Worm (Caenorhabditis elegans) whole organism, late embryonic: Measurements from ENCODE around the gene F44G4.6.

Experiments
- gmeb-2 ChIP-seq: sonication (generic microtip); optimal IDR thresholded peaks from 2 replicates; lab custom pipeline; 2016; ENCODE audit warnings: missing genetic modification characterization, inconsistent platforms, missing compliant biosample characterization
- pat-9 ChIP-seq: fragments of 200-800 bp; sonication (Bioruptor generic); optimal IDR thresholded peaks from 2 replicates; lab custom pipeline; 2018; ENCODE audit warnings: mild to moderate bottlenecking, missing genetic modification characterization, moderate library complexity, missing compliant biosample characterization
- sox-2 ChIP-seq: fragments of 200-800 bp; sonication (Bioruptor generic); IDR thresholded peaks from 2 replicates; pipeline ENCODE4 v1.3.6; 2022; ENCODE audit warnings: missing genetic modification reagents, missing genetic modification characterization, missing compliant biosample characterization
- syd-9 ChIP-seq: sonication (generic microtip); optimal IDR thresholded peaks from 2 replicates; lab custom pipeline; 2016; ENCODE audit warnings: mild to moderate bottlenecking, missing genetic modification characterization, moderate library complexity, missing compliant biosample characterization
- tbx-2 ChIP-seq: sonication (generic microtip); optimal IDR thresholded peaks from 2 replicates; lab custom pipeline; 2016; ENCODE audit warnings: missing genetic modification characterization, missing compliant biosample characterization

DNA sequence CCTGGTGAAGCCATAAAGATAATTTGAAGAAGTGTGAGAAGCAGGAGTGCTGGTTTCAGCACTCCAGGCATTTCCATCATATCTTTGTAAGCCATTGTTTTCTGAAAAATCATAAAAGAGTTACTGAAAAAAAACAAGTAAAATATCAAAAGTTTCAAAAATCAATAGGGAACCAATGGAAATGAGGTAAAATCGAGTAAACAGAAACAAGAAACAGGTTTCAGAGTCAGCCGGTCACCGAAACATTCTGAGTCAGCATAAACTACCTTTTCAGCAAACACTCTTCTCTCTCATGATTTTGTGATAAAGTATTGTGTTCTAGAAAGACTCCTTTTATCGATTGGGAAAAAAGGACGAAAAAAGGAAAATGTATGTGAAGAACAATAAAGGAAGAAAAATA, 12.1 kb downstream of the F44G4.6 start, which contains the start of gene C18E9.9:
- TF ChIP-seq tbx-2 (tag; lab: Kevin White, UChicago) (no peak), syd-9 (tag; lab: Kevin White, UChicago) (no peak), pat-9 (tag; lab: Kevin White, UChicago) (no peak), gmeb-2 (tag; lab: Kevin White, UChicago) (no peak), sox-2 (GFP tag; lab: Robert Waterston, UW) (no peak)
